Fruit fly (Drosophila melanogaster) whole organism, embryonic: ENCODE results near the gene CG4653.

Source experiments
- ATbp ChIP-seq: fragments of 200-800 bp; sonication (Bioruptor generic); optimal IDR thresholded peaks from 2 replicates; lab custom pipeline; 2017; ENCODE audit warnings: missing biosample characterization, mild to moderate bottlenecking, missing genetic modification characterization, missing genetic modification reagents
- Asciz ChIP-seq: fragments of 200-800 bp; sonication (Bioruptor generic); optimal IDR thresholded peaks from 2 replicates; lab custom pipeline; 2017; ENCODE audit warnings: missing biosample characterization, mild to moderate bottlenecking, missing genetic modification characterization, missing genetic modification reagents
- Atf6 ChIP-seq: fragments of 200-800 bp; sonication (Bioruptor generic); IDR thresholded peaks from 2 replicates; pipeline ENCODE4 v1.3.6; 2022; ENCODE audit warnings: missing biosample characterization, missing genetic modification characterization
- CG10147 ChIP-seq: fragments of 200-800 bp; sonication (Bioruptor generic); optimal IDR thresholded peaks from 2 replicates; lab custom pipeline; 2019; ENCODE audit warnings: missing biosample characterization, mild to moderate bottlenecking, missing genetic modification characterization, moderate library complexity
- CG13287 ChIP-seq: fragments of 200-800 bp; sonication (Bioruptor generic); IDR thresholded peaks from 2 replicates; pipeline ENCODE4 v1.3.6; 2022; ENCODE audit warnings: missing biosample characterization, missing genetic modification characterization; ENCODE audit not compliant: partially characterized antibody
- CG14050 ChIP-seq: fragments of 200-800 bp; sonication (Bioruptor generic); IDR thresholded peaks from 3 replicates; pipeline ENCODE4 v1.3.6; 2022; ENCODE audit warnings: missing biosample characterization, missing genetic modification characterization
- CG14710 ChIP-seq: fragments of 200-800 bp; sonication (Bioruptor generic); optimal IDR thresholded peaks from 3 replicates; lab custom pipeline; 2019; ENCODE audit warnings: missing biosample characterization, mild to moderate bottlenecking, missing genetic modification characterization, moderate library complexity
- CG14860 ChIP-seq: fragments of 200-800 bp; sonication (Bioruptor generic); IDR thresholded peaks from 3 replicates; pipeline ENCODE4 v1.3.6; 2022; ENCODE audit warnings: missing biosample characterization, missing genetic modification characterization; ENCODE audit not compliant: partially characterized antibody
- CG16815 ChIP-seq: fragments of 200-800 bp; sonication (Bioruptor generic); optimal IDR thresholded peaks from 3 replicates; lab custom pipeline; 2017; ENCODE audit warnings: missing biosample characterization, mild to moderate bottlenecking, missing genetic modification characterization
- CG17361 ChIP-seq: fragments of 200-800 bp; sonication (Bioruptor generic); IDR thresholded peaks from 3 replicates; pipeline ENCODE4 v1.3.6; 2022; ENCODE audit warnings: missing biosample characterization, missing genetic modification characterization
- CG1832 ChIP-seq: fragments of 200-800 bp; sonication (Bioruptor generic); optimal IDR thresholded peaks from 2 replicates; lab custom pipeline; 2017; ENCODE audit warnings: missing biosample characterization, mild to moderate bottlenecking, missing genetic modification characterization, inconsistent platforms
- CG18476 ChIP-seq: fragments of 200-800 bp; sonication (Bioruptor generic); optimal IDR thresholded peaks from 2 replicates; lab custom pipeline; 2016; ENCODE audit warnings: missing biosample characterization, mild to moderate bottlenecking, missing genetic modification characterization
- CG18619 ChIP-seq: fragments of 200-800 bp; sonication (Bioruptor generic); optimal IDR thresholded peaks from 3 replicates; lab custom pipeline; 2017; ENCODE audit warnings: missing biosample characterization, mild to moderate bottlenecking, missing genetic modification characterization
- CG2120 ChIP-seq: fragments of 200-800 bp; sonication (Bioruptor generic); optimal IDR thresholded peaks from 3 replicates; lab custom pipeline; 2016; ENCODE audit warnings: missing biosample characterization, missing genetic modification characterization
- CG32767 ChIP-seq: fragments of 200-800 bp; sonication (Bioruptor generic); IDR thresholded peaks from 2 replicates; pipeline ENCODE4 v1.3.6; 2022; ENCODE audit warnings: missing biosample characterization, missing genetic modification characterization
- CG33213 ChIP-seq: fragments of 200-800 bp; sonication (Bioruptor generic); optimal IDR thresholded peaks from 3 replicates; lab custom pipeline; 2016; ENCODE audit warnings: missing biosample characterization, missing genetic modification characterization
- CG3726 ChIP-seq: fragments of 200-800 bp; sonication (Bioruptor generic); IDR thresholded peaks from 3 replicates; pipeline ENCODE4, ENCODE4 v1.3.6; 2022; ENCODE audit warnings: missing biosample characterization, missing genetic modification characterization
- CG4360 ChIP-seq: fragments of 200-800 bp; sonication (Bioruptor generic); IDR thresholded peaks from 2 replicates; pipeline ENCODE4 v1.3.6; 2022; ENCODE audit warnings: missing biosample characterization, missing genetic modification characterization
- CG5953 ChIP-seq: fragments of 200-800 bp; sonication (Bioruptor generic); IDR thresholded peaks from 2 replicates; pipeline ENCODE4 v1.3.6; 2022; ENCODE audit warnings: missing biosample characterization, missing genetic modification characterization
- CG9609 ChIP-seq: fragments of 200-800 bp; sonication (Bioruptor generic); optimal IDR thresholded peaks from 3 replicates; lab custom pipeline; 2016; ENCODE audit warnings: missing biosample characterization, missing genetic modification characterization
- CG9932 ChIP-seq: fragments of 200-800 bp; sonication (Bioruptor generic); IDR thresholded peaks from 2 replicates; pipeline ENCODE4 v1.3.6; 2022; ENCODE audit warnings: missing biosample characterization, missing genetic modification characterization
- CkIIα-i1 ChIP-seq: fragments of 200-800 bp; sonication (Bioruptor generic); IDR thresholded peaks from 2 replicates; pipeline ENCODE4 v1.3.6; 2022; ENCODE audit warnings: missing biosample characterization, missing genetic modification characterization
- Dbx ChIP-seq: fragments of 200-800 bp; sonication (Bioruptor generic); IDR thresholded peaks from 3 replicates; pipeline ENCODE4 v1.3.6; 2022; ENCODE audit warnings: missing biosample characterization, missing genetic modification characterization
- Dfd ChIP-seq, 2 experiments: fragments of >200 bp; optimal IDR thresholded peaks; 2 replicates each; lab custom pipeline; 2017; ENCODE audit warnings: missing biosample characterization in 2 of 2, missing genetic modification characterization in 2 of 2
- Drgx ChIP-seq: fragments of 200-800 bp; sonication (Bioruptor generic); IDR thresholded peaks from 2 replicates; pipeline ENCODE4 v1.3.6; 2022; ENCODE audit warnings: missing biosample characterization, missing genetic modification characterization
- E2f2 ChIP-seq: fragments of 200-800 bp; sonication (Bioruptor generic); IDR thresholded peaks from 2 replicates; pipeline ENCODE4 v1.3.6; 2022; ENCODE audit warnings: missing biosample characterization, missing genetic modification characterization
- ERR ChIP-seq: fragments of 200-800 bp; sonication (Bioruptor generic); optimal IDR thresholded peaks from 2 replicates; lab custom pipeline; 2016; ENCODE audit warnings: missing biosample characterization, missing genetic modification characterization
- Fer2 ChIP-seq: fragments of 200-800 bp; sonication (Bioruptor generic); optimal IDR thresholded peaks from 2 replicates; lab custom pipeline; 2018; ENCODE audit warnings: missing biosample characterization, mild to moderate bottlenecking, missing genetic modification characterization, moderate library complexity
- HLH4C ChIP-seq: fragments of 200-800 bp; sonication (Bioruptor generic); IDR thresholded peaks from 3 replicates; pipeline ENCODE4 v1.3.6; 2022; ENCODE audit warnings: missing biosample characterization, missing genetic modification characterization; ENCODE audit not compliant: partially characterized antibody
- Hmx ChIP-seq: fragments of 200-800 bp; sonication (Bioruptor generic); optimal IDR thresholded peaks from 2 replicates; lab custom pipeline; 2016; ENCODE audit warnings: missing biosample characterization, missing genetic modification characterization
- Lhr ChIP-seq: fragments of 200-800 bp; sonication (Bioruptor generic); optimal IDR thresholded peaks from 3 replicates; lab custom pipeline; 2017; ENCODE audit warnings: mild to moderate bottlenecking, missing biosample characterization, missing genetic modification reagents, missing genetic modification characterization
- Max ChIP-seq: fragments of 200-800 bp; sonication (Bioruptor generic); optimal IDR thresholded peaks from 2 replicates; lab custom pipeline; 2016; ENCODE audit warnings: missing biosample characterization, mild to moderate bottlenecking, missing genetic modification characterization
- NfI ChIP-seq: fragments of 200-800 bp; sonication (Bioruptor generic); optimal IDR thresholded peaks from 3 replicates; lab custom pipeline; 2018; ENCODE audit warnings: missing biosample characterization, mild to moderate bottlenecking, missing genetic modification characterization, moderate library complexity
- Six4 ChIP-seq: fragments of 200-800 bp; sonication (Bioruptor generic); optimal IDR thresholded peaks from 2 replicates; lab custom pipeline; 2016; ENCODE audit warnings: missing biosample characterization, missing genetic modification characterization
- Xbp1 ChIP-seq: fragments of 200-800 bp; sonication (Bioruptor generic); optimal IDR thresholded peaks from 3 replicates; lab custom pipeline; 2016; ENCODE audit warnings: missing biosample characterization, mild to moderate bottlenecking, missing genetic modification characterization
- btn ChIP-seq: fragments of 200-800 bp; sonication (Bioruptor generic); optimal IDR thresholded peaks from 2 replicates; lab custom pipeline; 2016; ENCODE audit warnings: missing biosample characterization, missing genetic modification characterization
- cad ChIP-seq: fragments of >200 bp; optimal IDR thresholded peaks from 2 replicates; lab custom pipeline; 2017; ENCODE audit warnings: missing biosample characterization, missing genetic modification characterization
- dan ChIP-seq: fragments of 200-800 bp; sonication (Bioruptor generic); IDR thresholded peaks from 2 replicates; pipeline ENCODE4 v1.3.6; 2022; ENCODE audit warnings: missing biosample characterization, missing genetic modification characterization
- dmrt99B ChIP-seq: fragments of 200-800 bp; sonication (Bioruptor generic); optimal IDR thresholded peaks from 2 replicates; lab custom pipeline; 2018; ENCODE audit warnings: missing biosample characterization, mild to moderate bottlenecking, missing genetic modification characterization, moderate library complexity
- luna ChIP-seq: fragments of 200-800 bp; sonication (Bioruptor generic); optimal IDR thresholded peaks from 2 replicates; lab custom pipeline; 2016; ENCODE audit warnings: missing biosample characterization, missing genetic modification characterization
- org-1 ChIP-seq: fragments of 200-800 bp; sonication (Bioruptor generic); optimal IDR thresholded peaks from 2 replicates; lab custom pipeline; 2017; ENCODE audit warnings: missing biosample characterization, missing genetic modification characterization
- pb ChIP-seq: fragments of 200-800 bp; sonication (Bioruptor generic); optimal IDR thresholded peaks from 3 replicates; lab custom pipeline; 2016; ENCODE audit warnings: missing biosample characterization, missing genetic modification characterization
- pnt ChIP-seq: fragments of 200-800 bp; sonication (Bioruptor generic); optimal IDR thresholded peaks from 3 replicates; lab custom pipeline; 2016; ENCODE audit warnings: missing biosample characterization, missing genetic modification characterization
- pros ChIP-seq: fragments of 200-800 bp; sonication (Bioruptor generic); optimal IDR thresholded peaks from 3 replicates; lab custom pipeline; 2019; ENCODE audit warnings: missing biosample characterization, mild to moderate bottlenecking, missing genetic modification characterization, moderate library complexity
- pum ChIP-seq: fragments of 200-800 bp; sonication (Bioruptor generic); optimal IDR thresholded peaks from 2 replicates; lab custom pipeline; 2016; ENCODE audit warnings: missing biosample characterization, missing genetic modification characterization
- slou ChIP-seq: fragments of 200-800 bp; sonication (Bioruptor generic); optimal IDR thresholded peaks from 3 replicates; lab custom pipeline; 2016; ENCODE audit warnings: missing biosample characterization, missing genetic modification characterization
- stwl ChIP-seq: fragments of 200-800 bp; sonication (Bioruptor generic); optimal IDR thresholded peaks from 3 replicates; lab custom pipeline; 2018; ENCODE audit warnings: missing biosample characterization, mild to moderate bottlenecking, missing genetic modification characterization, moderate library complexity
- toy ChIP-seq: fragments of 200-800 bp; sonication (Bioruptor generic); IDR thresholded peaks from 2 replicates; pipeline ENCODE4 v1.3.6; 2022; ENCODE audit warnings: missing biosample characterization, missing genetic modification characterization
- zfh1 ChIP-seq: fragments of 200-800 bp; sonication (Bioruptor generic); IDR thresholded peaks from 3 replicates; pipeline ENCODE4 v1.3.6; 2022; ENCODE audit warnings: missing biosample characterization, missing genetic modification characterization

Gene CG4653

dm6 chrX:16670262-16670661 is 33.6 kb upstream of the CG4653 start (continued):
- TF ChIP-seq stwl (tag; lab: Kevin White, UChicago) (no peak), ATbp (peak; percentile 29), Dbx (GFP tag; lab: Robert Waterston, UW) (no peak), Hmx (GFP tag; lab: Kevin White, UChicago) (no peak)

dm6 chrX:16670691-16671481 is 33.0 kb upstream of the CG4653 start:
- TF ChIP-seq CG10147 (GFP tag; lab: Kevin White, UChicago) (no peak), Fer2 (tag; lab: Kevin White, UChicago) (no peak), CG9609 (GFP tag; lab: Kevin White, UChicago) (no peak), CG14050 (GFP tag; lab: Robert Waterston, UW) (no peak), Six4 (GFP tag; lab: Kevin White, UChicago) (no peak), pros (GFP tag; lab: Kevin White, UChicago) (no peak), btn (GFP tag; lab: Kevin White, UChicago) (no peak), slou (GFP tag; lab: Kevin White, UChicago) (no peak), CG2120 (GFP tag; lab: Kevin White, UChicago) (peak; percentile 72), Lhr (GFP tag; lab: Kevin White, UChicago) (no peak), CG4360 (no peak), CG32767 (GFP tag; lab: Robert Waterston, UW) (no peak), Dfd (GFP tag; optimal IDR thresholded peaks at IDR 0.05; lab: Kevin White, UChicago) (no peak), dmrt99B (tag; lab: Kevin White, UChicago) (peak; percentile 30), CG9932 (GFP tag; lab: Robert Waterston, UW) (peak; percentile 33; the same call in 1 of the 2 replicates), NfI (GFP tag; lab: Kevin White, UChicago) (no peak), org-1 (GFP tag; lab: Kevin White, UChicago) (no peak), pnt (GFP tag; lab: Kevin White, UChicago) (no peak), dan (GFP tag; lab: Robert Waterston, UW) (no peak), CG1832 (GFP tag; lab: Kevin White, UChicago) (no peak), Drgx (GFP tag; lab: Robert Waterston, UW) (no peak), Xbp1 (GFP tag; lab: Kevin White, UChicago) (peak; percentile 42), zfh1 (GFP tag; lab: Robert Waterston, UW) (no peak), Max (no peak), Asciz (GFP tag; lab: Kevin White, UChicago) (no peak), CG16815 (GFP tag; lab: Kevin White, UChicago) (no peak), CG14860 (GFP tag; lab: Robert Waterston, UW) (no peak), CG18619 (GFP tag; lab: Kevin White, UChicago) (no peak), Atf6 (peak; percentile 23; the same call in 1 of the 2 replicates), ERR (GFP tag; lab: Kevin White, UChicago) (no peak), CG14710 (tag; lab: Kevin White, UChicago) (no peak), toy (no peak), cad (GFP tag; lab: Kevin White, UChicago) (no peak), E2f2 (no peak), HLH4C (GFP tag; lab: Robert Waterston, UW) (no peak), CG3726 (GFP tag; lab: Robert Waterston, UW) (no peak), CG5953 (no peak), CG17361 (GFP tag; lab: Robert Waterston, UW) (no peak), luna (GFP tag; lab: Kevin White, UChicago) (no peak), CG33213 (no peak), CG18476 (GFP tag; lab: Kevin White, UChicago) (no peak), pum (no peak), CkIIα-i1 (GFP tag; lab: Robert Waterston, UW) (no peak), pb (GFP tag; lab: Kevin White, UChicago) (no peak), CG13287 (GFP tag; lab: Robert Waterston, UW) (no peak)
